Fruit fly (Drosophila melanogaster) whole organism, embryonic: ENCODE measurements around the gene CG14958.

Experiments
- BEAF-32 ChIP-seq: fragments of 200-800 bp; sonication (Bioruptor generic); optimal IDR thresholded peaks from 3 replicates; lab custom pipeline; 2017; ENCODE audit warnings: missing biosample characterization, missing genetic modification characterization, mild to moderate bottlenecking, moderate library complexity, missing genetic modification reagents
- CG11398 ChIP-seq: fragments of 200-800 bp; sonication (Bioruptor generic); optimal IDR thresholded peaks from 2 replicates; lab custom pipeline; 2016; ENCODE audit warnings: missing biosample characterization, missing genetic modification characterization
- CG12391 ChIP-seq: fragments of 200-800 bp; sonication (Bioruptor generic); optimal IDR thresholded peaks from 3 replicates; lab custom pipeline; 2018; ENCODE audit warnings: missing biosample characterization, mild to moderate bottlenecking, missing genetic modification characterization, moderate library complexity
- CG12659 ChIP-seq: fragments of 200-800 bp; sonication (Bioruptor generic); optimal IDR thresholded peaks from 3 replicates; lab custom pipeline; 2017; ENCODE audit warnings: mild to moderate bottlenecking, missing biosample characterization, missing genetic modification reagents, missing genetic modification characterization
- CG13123 ChIP-seq: fragments of 200-800 bp; sonication (Bioruptor generic); optimal IDR thresholded peaks from 2 replicates; lab custom pipeline; 2016; ENCODE audit warnings: missing biosample characterization, missing genetic modification characterization
- CG13424 ChIP-seq: fragments of 200-800 bp; sonication (Bioruptor generic); optimal IDR thresholded peaks from 2 replicates; lab custom pipeline; 2019; ENCODE audit warnings: missing biosample characterization, mild to moderate bottlenecking, missing genetic modification characterization, moderate library complexity
- CG14860 ChIP-seq: fragments of 200-800 bp; sonication (Bioruptor generic); IDR thresholded peaks from 3 replicates; pipeline ENCODE4 v1.3.6; 2022; ENCODE audit warnings: missing biosample characterization, missing genetic modification characterization; ENCODE audit not compliant: partially characterized antibody
- CG15011 ChIP-seq: fragments of 200-800 bp; sonication (Bioruptor generic); optimal IDR thresholded peaks from 3 replicates; lab custom pipeline; 2018; ENCODE audit warnings: missing biosample characterization, mild to moderate bottlenecking, missing genetic modification characterization
- CG15479 ChIP-seq: fragments of 200-800 bp; sonication (Bioruptor generic); optimal IDR thresholded peaks from 3 replicates; lab custom pipeline; 2019; ENCODE audit warnings: missing biosample characterization, mild to moderate bottlenecking, missing genetic modification characterization, moderate library complexity
- CG17612 ChIP-seq: fragments of 200-800 bp; sonication (Bioruptor generic); IDR thresholded peaks from 2 replicates; pipeline ENCODE4 v1.3.6; 2022; ENCODE audit warnings: missing biosample characterization, missing genetic modification characterization
- CG3065 ChIP-seq: fragments of 200-800 bp; sonication (Bioruptor generic); optimal IDR thresholded peaks from 2 replicates; lab custom pipeline; 2016; ENCODE audit warnings: missing biosample characterization, missing genetic modification characterization
- CG32772 ChIP-seq: fragments of 200-800 bp; sonication (Bioruptor generic); IDR thresholded peaks from 2 replicates; pipeline ENCODE4 v1.3.6; 2022; ENCODE audit warnings: missing biosample characterization, missing genetic modification characterization
- CG34376 ChIP-seq: fragments of 200-800 bp; sonication (Bioruptor generic); optimal IDR thresholded peaks from 2 replicates; lab custom pipeline; 2018; ENCODE audit warnings: missing biosample characterization, mild to moderate bottlenecking, missing genetic modification characterization
- CG7839 ChIP-seq: fragments of 200-800 bp; sonication (Bioruptor generic); optimal IDR thresholded peaks from 3 replicates; lab custom pipeline; 2018; ENCODE audit warnings: missing biosample characterization, mild to moderate bottlenecking, missing genetic modification characterization, moderate library complexity
- CG9797 ChIP-seq: fragments of 200-800 bp; sonication (Bioruptor generic); optimal IDR thresholded peaks from 3 replicates; lab custom pipeline; 2018; ENCODE audit warnings: missing biosample characterization, mild to moderate bottlenecking, missing genetic modification characterization
- CG9817 ChIP-seq: fragments of 200-800 bp; sonication (Bioruptor generic); optimal IDR thresholded peaks from 2 replicates; lab custom pipeline; 2018; ENCODE audit warnings: missing biosample characterization, mild to moderate bottlenecking, missing genetic modification characterization, moderate library complexity
- D19A ChIP-seq: fragments of 200-800 bp; optimal IDR thresholded peaks from 3 replicates; lab custom pipeline; 2019; ENCODE audit warnings: missing biosample characterization, mild to moderate bottlenecking, missing genetic modification characterization, moderate library complexity
- Dref ChIP-seq: fragments of 200-800 bp; sonication (Bioruptor generic); IDR thresholded peaks from 2 replicates; pipeline ENCODE4 v1.3.6; 2022; ENCODE audit warnings: missing biosample characterization, missing genetic modification characterization
- Fer1 ChIP-seq: fragments of 200-800 bp; sonication (Bioruptor generic); optimal IDR thresholded peaks from 2 replicates; lab custom pipeline; 2017; ENCODE audit warnings: missing biosample characterization, mild to moderate bottlenecking, missing genetic modification characterization
- GATAe ChIP-seq: fragments of 200-800 bp; sonication (Bioruptor generic); conservative IDR thresholded peaks from 2 replicates; pipeline ENCODE4 v1.3.6; 2022; ENCODE audit warnings: missing biosample characterization, missing genetic modification characterization
- Gug ChIP-seq: fragments of 200-800 bp; sonication (Bioruptor generic); IDR thresholded peaks from 4 replicates; pipeline ENCODE4 v1.3.6; 2022; ENCODE audit warnings: missing biosample characterization, missing genetic modification characterization
- H2.0 ChIP-seq: fragments of 200-800 bp; sonication (Bioruptor generic); IDR thresholded peaks from 2 replicates; pipeline ENCODE4 v1.3.6; 2022; ENCODE audit warnings: missing biosample characterization, missing genetic modification characterization
- HLH4C ChIP-seq: fragments of 200-800 bp; sonication (Bioruptor generic); IDR thresholded peaks from 3 replicates; pipeline ENCODE4 v1.3.6; 2022; ENCODE audit warnings: missing biosample characterization, missing genetic modification characterization; ENCODE audit not compliant: partially characterized antibody
- MBD-R2 ChIP-seq: fragments of 200-800 bp; sonication (Bioruptor generic); IDR thresholded peaks from 2 replicates; pipeline ENCODE4 v1.3.6; 2022; ENCODE audit warnings: missing biosample characterization, missing genetic modification characterization
- Myb ChIP-seq: fragments of 200-800 bp; sonication (Bioruptor generic); optimal IDR thresholded peaks from 2 replicates; lab custom pipeline; 2016; ENCODE audit warnings: missing biosample characterization, missing genetic modification characterization
- Nf-YA ChIP-seq: fragments of 200-800 bp; sonication (Bioruptor generic); IDR thresholded peaks from 2 replicates; pipeline ENCODE4 v1.3.6; 2022; ENCODE audit warnings: missing biosample characterization, missing genetic modification characterization
- Rfx ChIP-seq: fragments of 200-800 bp; sonication (Bioruptor generic); IDR thresholded peaks from 2 replicates; pipeline ENCODE4 v1.3.6; 2022; ENCODE audit warnings: missing biosample characterization, missing genetic modification characterization
- TFAM ChIP-seq: fragments of 200-800 bp; sonication (Bioruptor generic); optimal IDR thresholded peaks from 2 replicates; lab custom pipeline; 2017; ENCODE audit warnings: missing biosample characterization, missing genetic modification characterization, inconsistent platforms
- Xrp1 ChIP-seq: fragments of 200-800 bp; sonication (Bioruptor generic); IDR thresholded peaks from 2 replicates; pipeline ENCODE4 v1.3.6; 2022; ENCODE audit warnings: missing biosample characterization, missing genetic modification characterization
- ase ChIP-seq: fragments of 200-800 bp; sonication (Bioruptor generic); IDR thresholded peaks from 3 replicates; pipeline ENCODE4 v1.3.6; 2022; ENCODE audit warnings: missing biosample characterization, missing genetic modification characterization
- cg ChIP-seq: fragments of 200-800 bp; sonication (Bioruptor generic); optimal IDR thresholded peaks from 3 replicates; lab custom pipeline; 2019; ENCODE audit warnings: missing biosample characterization, mild to moderate bottlenecking, missing genetic modification characterization, moderate library complexity
- crol ChIP-seq: fragments of 200-800 bp; sonication (Bioruptor generic); IDR thresholded peaks from 2 replicates; pipeline ENCODE4 v1.3.6; 2022; ENCODE audit warnings: missing biosample characterization, missing genetic modification characterization
- ftz-f1 ChIP-seq: fragments of 200-800 bp; sonication (Bioruptor generic); optimal IDR thresholded peaks from 2 replicates; lab custom pipeline; 2016; ENCODE audit warnings: missing biosample characterization, missing genetic modification characterization
- kah ChIP-seq: fragments of 200-800 bp; sonication (Bioruptor generic); optimal IDR thresholded peaks from 2 replicates; lab custom pipeline; 2018; ENCODE audit warnings: missing biosample characterization, mild to moderate bottlenecking, missing genetic modification characterization
- klu ChIP-seq: fragments of 200-800 bp; sonication (Bioruptor generic); IDR thresholded peaks from 2 replicates; pipeline ENCODE4 v1.3.6; 2022; ENCODE audit warnings: missing biosample characterization, missing genetic modification characterization
- pan ChIP-seq, 4 experiments: fragments of >200 bp in 3 of 4; fragments of 200-800 bp in 1 of 4; sonication (Bioruptor generic) in 1 of 4; optimal IDR thresholded peaks in 3 of 4; IDR thresholded peaks in 1 of 4; 2 replicates each; pipeline versions ENCODE4 v1.3.6 to Lab custom; 2017 to 2022; ENCODE audit warnings: missing biosample characterization in 2 of 4, missing genetic modification characterization in 2 of 4, mixed read lengths in 1 of 4
- pzg ChIP-seq: fragments of 200-800 bp; sonication (Bioruptor generic); optimal IDR thresholded peaks from 3 replicates; lab custom pipeline; 2018; ENCODE audit warnings: missing biosample characterization, mild to moderate bottlenecking, missing genetic modification characterization, moderate library complexity
- rib ChIP-seq: fragments of 200-800 bp; sonication (Bioruptor generic); IDR thresholded peaks from 2 replicates; pipeline ENCODE4 v1.3.6; 2022; ENCODE audit warnings: missing biosample characterization, missing genetic modification characterization
- slp2 ChIP-seq: fragments of 200-800 bp; sonication (Bioruptor generic); optimal IDR thresholded peaks from 2 replicates; lab custom pipeline; 2016; ENCODE audit warnings: missing biosample characterization, missing genetic modification characterization
- sr ChIP-seq: fragments of 200-800 bp; sonication (Bioruptor generic); IDR thresholded peaks from 3 replicates; pipeline ENCODE4 v1.3.6; 2022; ENCODE audit warnings: missing biosample characterization, missing genetic modification characterization
- stwl ChIP-seq: fragments of 200-800 bp; sonication (Bioruptor generic); optimal IDR thresholded peaks from 3 replicates; lab custom pipeline; 2018; ENCODE audit warnings: missing biosample characterization, mild to moderate bottlenecking, missing genetic modification characterization, moderate library complexity
- tap ChIP-seq: fragments of 200-800 bp; optimal IDR thresholded peaks from 3 replicates; lab custom pipeline; 2019; ENCODE audit warnings: missing biosample characterization, mild to moderate bottlenecking, missing genetic modification characterization, moderate library complexity
- tio ChIP-seq: fragments of 200-800 bp; sonication (Bioruptor generic); optimal IDR thresholded peaks from 2 replicates; lab custom pipeline; 2017; ENCODE audit warnings: missing biosample characterization, missing genetic modification characterization, inconsistent platforms
- ttk ChIP-seq: fragments of 200-800 bp; sonication (Bioruptor generic); IDR thresholded peaks from 2 replicates; pipeline ENCODE4 v2.1.2; 2022; ENCODE audit warnings: missing biosample characterization, missing genetic modification characterization
- twi ChIP-seq: fragments of 200-800 bp; optimal IDR thresholded peaks from 2 replicates; lab custom pipeline; 2019; ENCODE audit warnings: missing biosample characterization, mild to moderate bottlenecking, missing genetic modification characterization, moderate library complexity
- zfh1 ChIP-seq: fragments of 200-800 bp; sonication (Bioruptor generic); IDR thresholded peaks from 3 replicates; pipeline ENCODE4 v1.3.6; 2022; ENCODE audit warnings: missing biosample characterization, missing genetic modification characterization

CG14958 gene

DNA sequence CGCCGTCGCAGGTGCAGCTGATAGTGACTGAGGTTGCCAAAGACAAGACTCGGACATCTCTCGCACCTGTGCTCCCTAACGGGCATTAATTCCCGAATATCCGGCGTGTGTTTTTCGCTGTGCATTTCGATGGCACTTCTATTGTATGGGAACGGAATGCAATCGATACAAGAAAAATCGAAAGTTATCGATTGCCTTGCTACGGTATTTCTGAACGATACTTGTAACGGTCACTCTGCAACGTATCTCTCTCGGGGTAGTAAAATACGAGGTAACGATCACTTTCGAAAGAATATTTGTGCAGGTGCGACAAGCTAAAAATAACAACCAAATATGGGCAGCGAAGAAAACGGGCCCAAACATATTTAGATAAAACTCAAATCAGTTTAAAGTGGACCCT, 24.8 kb upstream of the CG14958 start, which contains the start of gene CG32280 (continued):
- peak; percentile 82 for TF ChIP-seq CG14860 (GFP tag; lab: Robert Waterston, UW)
- TF ChIP-seq slp2: peak; percentile 24
- TF ChIP-seq CG15011: no peak
- peak; percentile 23 for TF ChIP-seq CG12391 (tag; lab: Kevin White, UChicago)
- no peak for TF ChIP-seq CG32772
- TF ChIP-seq zfh1 (GFP tag; lab: Robert Waterston, UW): 0 out of 3 replicates have a peak, but pooled peaks have one; percentile 51
- peak; percentile 45; the same call in 2 of the 4 replicates for TF ChIP-seq Gug (GFP tag; lab: Robert Waterston, UW)
- TF ChIP-seq Dref: peak; percentile 96
- TF ChIP-seq D19A: peak; percentile 17
- peak; percentile 85 for TF ChIP-seq BEAF-32 (GFP tag; lab: Kevin White, UChicago)
- TF ChIP-seq Xrp1 (GFP tag; lab: Robert Waterston, UW): 0 out of 2 replicates have a peak, but pooled peaks have one; percentile 5
- TF ChIP-seq tap (tag; lab: Kevin White, UChicago): no peak
- TF ChIP-seq H2.0 (GFP tag; lab: Robert Waterston, UW): no peak
- TF ChIP-seq HLH4C (GFP tag; lab: Robert Waterston, UW): peak; percentile 86
- TF ChIP-seq CG11398 (GFP tag; lab: Kevin White, UChicago): peak; percentile 13
- TF ChIP-seq klu (GFP tag; lab: Robert Waterston, UW): no peak
- TF ChIP-seq Nf-YA (GFP tag; lab: Robert Waterston, UW): no peak
- TF ChIP-seq stwl (tag; lab: Kevin White, UChicago): peak; percentile 65

DNA sequence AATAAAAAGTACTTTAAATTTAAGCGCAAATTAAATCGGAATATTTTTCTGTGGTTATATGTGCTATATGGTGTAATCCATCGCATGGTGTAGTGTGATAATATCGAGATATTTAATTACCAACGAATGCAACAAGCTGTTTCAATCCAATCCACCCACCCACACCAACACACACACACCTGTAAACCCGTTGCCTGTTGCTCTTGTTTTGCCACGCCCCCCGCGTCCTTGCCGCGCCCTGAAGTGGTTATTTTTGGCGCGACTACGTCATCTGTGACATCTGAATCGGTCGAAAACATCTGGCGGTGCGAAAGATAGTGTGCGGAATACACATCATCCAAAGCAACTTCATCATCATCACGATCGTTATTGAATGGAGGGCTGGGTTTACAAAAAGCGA, 24.4 kb upstream of the CG14958 start:
- no peak for TF ChIP-seq CG17612 (GFP tag; lab: Robert Waterston, UW)
- TF ChIP-seq kah (GFP tag; lab: Kevin White, UChicago): peak; percentile 61
- peak; percentile 85 for TF ChIP-seq CG3065 (GFP tag; lab: Kevin White, UChicago)
- peak; percentile 54 for TF ChIP-seq cg (GFP tag; lab: Kevin White, UChicago)
- TF ChIP-seq rib (GFP tag; lab: Robert Waterston, UW): 0 out of 2 replicates have a peak, but pooled peaks have one; percentile 9
- 0 out of 3 replicates have a peak, but pooled peaks have one; percentile 29 for TF ChIP-seq sr (GFP tag; lab: Robert Waterston, UW)
- TF ChIP-seq CG34376: peak; percentile 26
- TF ChIP-seq CG12659: no peak
- TF ChIP-seq ftz-f1 (GFP tag; lab: Kevin White, UChicago): peak; percentile 52
- peak; percentile 56 for TF ChIP-seq twi
- TF ChIP-seq crol (GFP tag; lab: Robert Waterston, UW): peak; percentile 66

DNA sequence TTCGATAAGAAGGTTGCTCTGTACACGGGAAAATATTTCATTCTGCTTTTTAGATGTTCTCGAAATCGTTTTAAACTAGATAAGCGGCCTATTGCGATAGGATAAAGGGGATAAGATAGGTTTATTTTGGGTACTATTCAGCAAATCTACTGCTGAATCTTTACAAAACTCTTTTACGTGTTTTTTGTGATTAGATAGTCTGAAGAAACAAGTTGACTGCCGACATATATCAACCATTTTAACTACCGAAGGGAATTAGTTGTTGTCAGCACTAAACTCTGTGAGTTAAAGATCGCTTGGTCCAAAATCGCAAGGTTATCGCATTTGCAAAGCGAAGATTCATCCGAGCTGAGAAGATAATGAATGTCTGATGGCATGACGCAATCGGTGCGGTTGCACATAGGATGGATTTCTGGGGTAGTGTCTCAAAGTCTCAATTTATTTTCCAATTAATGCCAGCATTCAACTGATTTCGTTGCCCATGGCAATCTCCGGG, 23.5 kb upstream of the CG14958 start, which contains the start of gene Asciz:
Gene Asciz (minus strand): TSS at position 51 of the 496 bp plus-strand sequence.
- peak; percentile 4 for TF ChIP-seq CG15479 (GFP tag; lab: Kevin White, UChicago)
- peak; percentile 28; the same call in 1 of the 2 replicates for TF ChIP-seq Rfx (GFP tag; lab: Robert Waterston, UW)
- no peak for TF ChIP-seq TFAM (GFP tag; lab: Kevin White, UChicago)
- TF ChIP-seq, all 482 proteins: peak for 2

DNA sequence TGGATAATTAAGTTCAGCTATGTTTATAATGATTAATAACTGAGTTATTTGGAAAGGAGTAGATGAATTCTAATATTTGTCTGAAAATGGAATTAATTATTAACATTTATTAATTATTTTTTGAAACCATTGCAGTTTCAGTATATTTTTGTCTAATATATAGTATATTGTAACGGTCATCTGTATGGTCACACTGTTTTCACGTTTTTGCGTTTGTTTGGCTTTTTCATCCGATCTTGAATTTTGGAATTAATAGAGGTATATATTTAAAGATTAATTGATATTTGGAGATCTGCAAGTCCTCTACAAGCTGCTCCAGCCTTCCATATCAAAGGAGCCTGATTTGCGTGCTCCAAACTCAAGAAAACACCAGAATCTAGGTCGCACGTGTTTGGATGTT, 20.7 kb upstream of the CG14958 start, which contains the start of the genes CG32278 and CG32281:
Gene CG32278 (plus strand): TSS at position 180 of the 400 bp plus-strand sequence.
Gene CG32281 (plus strand): TSS at position 269 of the 400 bp plus-strand sequence.
- TF ChIP-seq pan (optimal IDR thresholded peaks at IDR 0.05; lab: Kevin White, UChicago) (no peak), pan (GFP tag; optimal IDR thresholded peaks at IDR 0.05 in 1 of 2, IDR thresholded peaks at IDR 0.05 in 1 of 2) (no peak), CG7839 (tag; lab: Kevin White, UChicago) (no peak), MBD-R2 (peak; percentile 19; the same call in 1 of the 2 replicates), CG13123 (GFP tag; lab: Kevin White, UChicago) (no peak), pzg (GFP tag; lab: Kevin White, UChicago) (peak; percentile 9), CG9797 (peak; percentile 52), Fer1 (no peak), tio (GFP tag; lab: Kevin White, UChicago) (no peak), CG13424 (tag; lab: Kevin White, UChicago) (no peak), GATAe (GFP tag; lab: Robert Waterston, UW) (no peak), CG9817 (tag; lab: Kevin White, UChicago) (no peak), ase (GFP tag; lab: Robert Waterston, UW) (no peak), ttk (no peak), Myb (GFP tag; lab: Kevin White, UChicago) (peak; percentile 7)
